Fruit fly (Drosophila melanogaster) whole organism, embryonic: Measurements from ENCODE around the gene CG31638.

Experiments
- Abd-B ChIP-seq: fragments of 200-800 bp; sonication (Bioruptor generic); optimal IDR thresholded peaks from 2 replicates; lab custom pipeline; 2018; ENCODE audit warnings: missing biosample characterization, mild to moderate bottlenecking, missing genetic modification characterization, moderate library complexity
- Ada2b ChIP-seq: fragments of 200-800 bp; sonication (Bioruptor generic); IDR thresholded peaks from 2 replicates; pipeline ENCODE4 v1.3.6; 2022; ENCODE audit warnings: missing biosample characterization, missing genetic modification characterization
- B-H1 ChIP-seq: fragments of 200-800 bp; sonication (Bioruptor generic); IDR thresholded peaks from 3 replicates; pipeline ENCODE4 v1.3.6; 2022; ENCODE audit warnings: missing biosample characterization, missing genetic modification characterization
- BtbVII ChIP-seq: fragments of 200-800 bp; sonication (Bioruptor generic); optimal IDR thresholded peaks from 3 replicates; lab custom pipeline; 2017; ENCODE audit warnings: missing biosample characterization, mild to moderate bottlenecking, missing genetic modification characterization
- CG10267 ChIP-seq: fragments of 200-800 bp; sonication (Bioruptor generic); optimal IDR thresholded peaks from 2 replicates; lab custom pipeline; 2018; ENCODE audit warnings: missing biosample characterization, mild to moderate bottlenecking, missing genetic modification characterization, moderate library complexity
- CG10462 ChIP-seq: fragments of 200-800 bp; sonication (Bioruptor generic); optimal IDR thresholded peaks from 2 replicates; lab custom pipeline; 2016; ENCODE audit warnings: missing biosample characterization, missing genetic modification characterization
- CG11723 ChIP-seq: fragments of 200-800 bp; sonication (Bioruptor generic); optimal IDR thresholded peaks from 2 replicates; lab custom pipeline; 2017; ENCODE audit warnings: missing biosample characterization, mild to moderate bottlenecking, missing genetic modification characterization
- CG12104 ChIP-seq: fragments of 200-800 bp; sonication (Bioruptor generic); optimal IDR thresholded peaks from 3 replicates; lab custom pipeline; 2016; ENCODE audit warnings: missing biosample characterization, missing genetic modification characterization
- CG12391 ChIP-seq: fragments of 200-800 bp; sonication (Bioruptor generic); optimal IDR thresholded peaks from 3 replicates; lab custom pipeline; 2018; ENCODE audit warnings: missing biosample characterization, mild to moderate bottlenecking, missing genetic modification characterization, moderate library complexity
- CG12769 ChIP-seq: fragments of 200-800 bp; sonication (Bioruptor generic); optimal IDR thresholded peaks from 2 replicates; lab custom pipeline; 2019; ENCODE audit warnings: missing biosample characterization, mild to moderate bottlenecking, missing genetic modification characterization, moderate library complexity
- CG14667 ChIP-seq: fragments of 200-800 bp; sonication (Bioruptor generic); IDR thresholded peaks from 2 replicates; pipeline ENCODE4 v1.3.6; 2022; ENCODE audit warnings: missing biosample characterization, missing genetic modification characterization
- CG17912 ChIP-seq: fragments of 200-800 bp; sonication (Bioruptor generic); optimal IDR thresholded peaks from 2 replicates; lab custom pipeline; 2018; ENCODE audit warnings: missing biosample characterization, mild to moderate bottlenecking, missing genetic modification characterization
- CG2202 ChIP-seq: fragments of 200-800 bp; sonication (Bioruptor generic); optimal IDR thresholded peaks from 2 replicates; lab custom pipeline; 2018; ENCODE audit warnings: missing biosample characterization, mild to moderate bottlenecking, missing genetic modification characterization
- CG2889 ChIP-seq: fragments of 200-800 bp; sonication (Bioruptor generic); IDR thresholded peaks from 3 replicates; pipeline ENCODE4 v1.3.6; 2022; ENCODE audit warnings: missing biosample characterization, missing genetic modification characterization
- CG3065 ChIP-seq: fragments of 200-800 bp; sonication (Bioruptor generic); optimal IDR thresholded peaks from 2 replicates; lab custom pipeline; 2016; ENCODE audit warnings: missing biosample characterization, missing genetic modification characterization
- CG33213 ChIP-seq: fragments of 200-800 bp; sonication (Bioruptor generic); optimal IDR thresholded peaks from 3 replicates; lab custom pipeline; 2016; ENCODE audit warnings: missing biosample characterization, missing genetic modification characterization
- CG5245 ChIP-seq: fragments of 200-800 bp; sonication (Bioruptor generic); optimal IDR thresholded peaks from 3 replicates; lab custom pipeline; 2016; ENCODE audit warnings: missing biosample characterization, missing genetic modification characterization
- CG6683 ChIP-seq: fragments of 200-800 bp; sonication (Bioruptor generic); optimal IDR thresholded peaks from 2 replicates; lab custom pipeline; 2017; ENCODE audit warnings: missing biosample characterization, mild to moderate bottlenecking, missing genetic modification characterization, missing genetic modification reagents
- CG8281 ChIP-seq: fragments of 200-800 bp; sonication (Bioruptor generic); optimal IDR thresholded peaks from 2 replicates; lab custom pipeline; 2018; ENCODE audit warnings: missing biosample characterization, mild to moderate bottlenecking, missing genetic modification characterization, moderate library complexity
- Camta ChIP-seq: fragments of 200-800 bp; sonication (Bioruptor generic); optimal IDR thresholded peaks from 2 replicates; lab custom pipeline; 2016; ENCODE audit warnings: missing biosample characterization, missing genetic modification characterization
- D19A ChIP-seq: fragments of 200-800 bp; optimal IDR thresholded peaks from 3 replicates; lab custom pipeline; 2019; ENCODE audit warnings: missing biosample characterization, mild to moderate bottlenecking, missing genetic modification characterization, moderate library complexity
- Dip2 ChIP-seq: fragments of 200-800 bp; sonication (Bioruptor generic); IDR thresholded peaks from 2 replicates; pipeline ENCODE4 v1.3.6; 2022; ENCODE audit warnings: missing biosample characterization, missing genetic modification characterization
- GATAe ChIP-seq: fragments of 200-800 bp; sonication (Bioruptor generic); conservative IDR thresholded peaks from 2 replicates; pipeline ENCODE4 v1.3.6; 2022; ENCODE audit warnings: missing biosample characterization, missing genetic modification characterization
- Gug ChIP-seq: fragments of 200-800 bp; sonication (Bioruptor generic); IDR thresholded peaks from 4 replicates; pipeline ENCODE4 v1.3.6; 2022; ENCODE audit warnings: missing biosample characterization, missing genetic modification characterization
- HLH3B ChIP-seq: fragments of 200-800 bp; sonication (Bioruptor generic); IDR thresholded peaks from 2 replicates; pipeline ENCODE4 v1.3.6; 2022; ENCODE audit warnings: missing biosample characterization, missing genetic modification characterization
- Hmr ChIP-seq: fragments of 200-800 bp; sonication (Bioruptor generic); optimal IDR thresholded peaks from 3 replicates; lab custom pipeline; 2017; ENCODE audit warnings: mild to moderate bottlenecking, missing biosample characterization, missing genetic modification reagents, missing genetic modification characterization
- PHDP ChIP-seq: fragments of 200-800 bp; sonication (Bioruptor generic); optimal IDR thresholded peaks from 3 replicates; lab custom pipeline; 2018; ENCODE audit warnings: missing biosample characterization, mild to moderate bottlenecking, missing genetic modification characterization, moderate library complexity
- Sry-δ ChIP-seq: fragments of 200-800 bp; sonication (Bioruptor generic); optimal IDR thresholded peaks from 2 replicates; lab custom pipeline; 2016; ENCODE audit warnings: missing biosample characterization, missing genetic modification characterization
- Stat92E ChIP-seq, 3 experiments: fragments of >200 bp in 2 of 3; fragments of 200-800 bp in 1 of 3; sonication (Bioruptor generic) in 1 of 3; optimal IDR thresholded peaks; 2 replicates each; lab custom pipeline; 2017 to 2019; ENCODE audit warnings: missing biosample characterization in 3 of 3, missing genetic modification characterization in 3 of 3, mild to moderate bottlenecking in 1 of 3, moderate library complexity in 1 of 3
- Trl ChIP-seq, 3 experiments: fragments of >200 bp in 2 of 3; fragments of 200-800 bp in 1 of 3; sonication (Bioruptor generic) in 1 of 3; optimal IDR thresholded peaks; 2 replicates in 1 of 3; 3 replicates in 2 of 3; lab custom pipeline; 2016 to 2017; ENCODE audit warnings: missing biosample characterization in 1 of 3, missing genetic modification characterization in 1 of 3
- Xbp1 ChIP-seq: fragments of 200-800 bp; sonication (Bioruptor generic); optimal IDR thresholded peaks from 3 replicates; lab custom pipeline; 2016; ENCODE audit warnings: missing biosample characterization, mild to moderate bottlenecking, missing genetic modification characterization
- ap ChIP-seq: fragments of 200-800 bp; sonication (Bioruptor generic); IDR thresholded peaks from 2 replicates; pipeline ENCODE4 v1.3.6; 2022; ENCODE audit warnings: missing biosample characterization, missing genetic modification characterization
- ash1 ChIP-seq: fragments of 200-800 bp; sonication (Bioruptor generic); optimal IDR thresholded peaks from 2 replicates; lab custom pipeline; 2018; ENCODE audit warnings: missing biosample characterization, mild to moderate bottlenecking, missing genetic modification characterization
- bowl ChIP-seq: fragments of 200-800 bp; sonication (Bioruptor generic); IDR thresholded peaks from 2 replicates; pipeline ENCODE4 v1.3.6; 2022; ENCODE audit warnings: missing biosample characterization, missing genetic modification characterization
- br ChIP-seq: fragments of >200 bp; optimal IDR thresholded peaks from 2 replicates; lab custom pipeline; 2017
- cad ChIP-seq: fragments of >200 bp; optimal IDR thresholded peaks from 2 replicates; lab custom pipeline; 2017; ENCODE audit warnings: missing biosample characterization, missing genetic modification characterization
- chm ChIP-seq: fragments of 200-800 bp; sonication (Bioruptor generic); IDR thresholded peaks from 2 replicates; pipeline ENCODE4 v1.3.6; 2022; ENCODE audit warnings: missing biosample characterization, missing genetic modification characterization
- dpn ChIP-seq, 2 experiments: fragments of 200-800 bp; sonication (Bioruptor generic); optimal IDR thresholded peaks; 3 replicates each; lab custom pipeline; 2016; ENCODE audit warnings: missing biosample characterization in 2 of 2, missing genetic modification characterization in 2 of 2
- en ChIP-seq: fragments of 200-800 bp; sonication (Bioruptor generic); optimal IDR thresholded peaks from 2 replicates; lab custom pipeline; 2016; ENCODE audit warnings: missing biosample characterization, missing genetic modification characterization
- hth ChIP-seq: fragments of >200 bp; optimal IDR thresholded peaks from 2 replicates; lab custom pipeline; 2017; ENCODE audit warnings: inconsistent platforms
- insv ChIP-seq, 2 experiments: fragments of 200-800 bp; sonication (Bioruptor generic); optimal IDR thresholded peaks; 3 replicates each; lab custom pipeline; 2016 to 2018; ENCODE audit warnings: missing biosample characterization in 2 of 2, missing genetic modification characterization in 2 of 2
- lbe ChIP-seq: fragments of 200-800 bp; sonication (Bioruptor generic); optimal IDR thresholded peaks from 2 replicates; lab custom pipeline; 2016; ENCODE audit warnings: missing biosample characterization, mild to moderate bottlenecking, missing genetic modification characterization
- lola ChIP-seq, 3 experiments: fragments of >200 bp in 2 of 3; fragments of 200-800 bp in 1 of 3; sonication (Bioruptor generic) in 1 of 3; optimal IDR thresholded peaks; 2 replicates each; lab custom pipeline; 2017 to 2019; ENCODE audit warnings: missing biosample characterization in 3 of 3, missing genetic modification characterization in 3 of 3, mild to moderate bottlenecking in 1 of 3, moderate library complexity in 1 of 3
- lov ChIP-seq, 2 experiments: fragments of 200-800 bp in 1 of 2; fragments of >200 bp in 1 of 2; sonication (Bioruptor generic) in 1 of 2; IDR thresholded peaks in 1 of 2; optimal IDR thresholded peaks in 1 of 2; 2 replicates in 1 of 2; 3 replicates in 1 of 2; pipeline versions ENCODE4 v1.3.6 to Lab custom; 2017 to 2022; ENCODE audit warnings: missing biosample characterization in 1 of 2, missing genetic modification characterization in 1 of 2
- mirr ChIP-seq: fragments of 200-800 bp; sonication (Bioruptor generic); optimal IDR thresholded peaks from 3 replicates; lab custom pipeline; 2018; ENCODE audit warnings: missing biosample characterization, mild to moderate bottlenecking, missing genetic modification characterization
- nau ChIP-seq: fragments of 200-800 bp; sonication (Bioruptor generic); optimal IDR thresholded peaks from 3 replicates; lab custom pipeline; 2017; ENCODE audit warnings: missing biosample characterization, mild to moderate bottlenecking, missing genetic modification characterization, missing genetic modification reagents
- slou ChIP-seq: fragments of 200-800 bp; sonication (Bioruptor generic); optimal IDR thresholded peaks from 3 replicates; lab custom pipeline; 2016; ENCODE audit warnings: missing biosample characterization, missing genetic modification characterization
- sug ChIP-seq: fragments of 200-800 bp; optimal IDR thresholded peaks from 2 replicates; lab custom pipeline; 2019; ENCODE audit warnings: missing biosample characterization, mild to moderate bottlenecking, missing genetic modification characterization, moderate library complexity
- tgo ChIP-seq: fragments of 200-800 bp; sonication (Bioruptor generic); IDR thresholded peaks from 3 replicates; pipeline ENCODE4 v1.3.6; 2022; ENCODE audit warnings: missing biosample characterization, missing genetic modification characterization

The CG31638 gene

dm6 chr2L:6455955-6456599 is 34.8 kb upstream of the CG31638 start, which contains the start of gene frj (continued):
- TF ChIP-seq D19A (peak; percentile 42), lbe (GFP tag; lab: Kevin White, UChicago) (peak; percentile 52), ash1 (GFP tag; lab: Kevin White, UChicago) (no peak), sug (peak; percentile 57), Gug (GFP tag; lab: Robert Waterston, UW) (peak; percentile 74; the same call in 3 of the 4 replicates), hth (lab: Kevin White, UChicago) (no peak), Abd-B (GFP tag; lab: Kevin White, UChicago) (peak; percentile 80), CG5245 (GFP tag; lab: Kevin White, UChicago) (peak; percentile 42), CG2889 (GFP tag; lab: Robert Waterston, UW) (0 out of 3 replicates have a peak, but pooled peaks have one; percentile 5), CG8281 (tag; lab: Kevin White, UChicago) (peak; percentile 24), lola (GFP tag; optimal IDR thresholded peaks at IDR 0.05; lab: Kevin White, UChicago) (peak in 2 of 3 experiments; percentile 26 to 91), insv (GFP tag; optimal IDR thresholded peaks at IDR 0.05; lab: Kevin White, UChicago) (peak in 1 of 2 experiments; percentile 32), Dip2 (GFP tag; lab: Robert Waterston, UW) (no peak), mirr (GFP tag; lab: Kevin White, UChicago) (no peak), Stat92E (GFP tag; optimal IDR thresholded peaks at IDR 0.05; lab: Kevin White, UChicago) (peak in 2 of 3 experiments; percentile 47 to 54), bowl (no peak), CG12104 (GFP tag; lab: Kevin White, UChicago) (peak; percentile 43), CG6683 (GFP tag; lab: Kevin White, UChicago) (no peak), nau (no peak), CG12391 (peak; percentile 73), CG17912 (GFP tag; lab: Kevin White, UChicago) (peak; percentile 26), B-H1 (peak; percentile 39; the same call in 1 of the 3 replicates), slou (peak; percentile 37), CG10267 (tag; lab: Kevin White, UChicago) (peak; percentile 69), chm (GFP tag; lab: Robert Waterston, UW) (no peak), GATAe (GFP tag; lab: Robert Waterston, UW) (no peak), BtbVII (GFP tag; lab: Kevin White, UChicago) (no peak), CG14667 (peak; percentile 34; the same call in 1 of the 2 replicates), HLH3B (GFP tag; lab: Robert Waterston, UW) (peak; percentile 64), lov (optimal IDR thresholded peaks at IDR 0.05; lab: Kevin White, UChicago) (no peak), lov (GFP tag; IDR thresholded peaks at IDR 0.05; lab: Robert Waterston, UW) (peak; percentile 47; the same call in 1 of the 3 replicates), tgo (GFP tag; lab: Robert Waterston, UW) (peak; percentile 67), Xbp1 (GFP tag; lab: Kevin White, UChicago) (peak; percentile 83), CG33213 (peak; percentile 76), Trl (optimal IDR thresholded peaks at IDR 0.05; lab: Kevin White, UChicago) (no peak), Trl (GFP tag; optimal IDR thresholded peaks at IDR 0.05; lab: Kevin White, UChicago) (peak; percentile 64), Camta (GFP tag; lab: Kevin White, UChicago) (peak; percentile 21), CG12769 (tag; lab: Kevin White, UChicago) (peak; percentile 57), Ada2b (GFP tag; lab: Robert Waterston, UW) (peak; percentile 31; the same call in 1 of the 2 replicates), CG2202 (tag; lab: Kevin White, UChicago) (no peak), ap (no peak), cad (GFP tag; lab: Kevin White, UChicago) (no peak), Sry-δ (GFP tag; lab: Kevin White, UChicago) (peak; percentile 88), Hmr (GFP tag; lab: Kevin White, UChicago) (peak; percentile 75), CG11723 (GFP tag; lab: Kevin White, UChicago) (peak; percentile 9), br (lab: Kevin White, UChicago) (no peak), CG3065 (GFP tag; lab: Kevin White, UChicago) (peak; percentile 47), en (GFP tag; lab: Kevin White, UChicago) (no peak), CG10462 (GFP tag; lab: Kevin White, UChicago) (peak; percentile 29), PHDP (tag; lab: Kevin White, UChicago) (peak; percentile 53), dpn (GFP tag; optimal IDR thresholded peaks at IDR 0.05; lab: Kevin White, UChicago) (peak; percentile 76 to 79)
